Fruit fly (Drosophila melanogaster): ENCODE results near the gene CG12730.
A peak's percentile ranks its signal among the peaks of the same experiment; 100 is the strongest.

CG12730 gene

dm6 chrX:5515903-5516658 lies at the start of gene CG12730 (continued):
- peak; percentile 34; the same call in 1 of the 3 replicates for TF ChIP-seq CG14050 (GFP tag; IDR thresholded peaks at IDR 0.05)
- TF ChIP-seq CG30431 (GFP tag; optimal IDR thresholded peaks at IDR 0.05): no peak
- no peak for TF ChIP-seq CG11398 (GFP tag; optimal IDR thresholded peaks at IDR 0.05)
- peak; percentile 41; the same call in 1 of the 3 replicates for TF ChIP-seq ci (GFP tag; IDR thresholded peaks at IDR 0.05)
- no peak for TF ChIP-seq HHEX (GFP tag; optimal IDR thresholded peaks at IDR 0.05)
- no peak for TF ChIP-seq fu2 (GFP tag; optimal IDR thresholded peaks at IDR 0.05)
- TF ChIP-seq CG2116 (GFP tag; optimal IDR thresholded peaks at IDR 0.05): no peak
- no peak for TF ChIP-seq Gsc (GFP tag; IDR thresholded peaks at IDR 0.05)
- no peak for TF ChIP-seq CG13287 (GFP tag; IDR thresholded peaks at IDR 0.05; ENCODE audit: partially characterized antibody)
- TF ChIP-seq trem (tag; optimal IDR thresholded peaks at IDR 0.05): no peak
- TF ChIP-seq CkIIα-i1 (GFP tag; IDR thresholded peaks at IDR 0.05): no peak
- TF ChIP-seq Blimp-1 (GFP tag; optimal IDR thresholded peaks at IDR 0.05): no peak
- TF ChIP-seq slou (GFP tag; optimal IDR thresholded peaks at IDR 0.05): no peak
- TF ChIP-seq PHDP (tag; optimal IDR thresholded peaks at IDR 0.05): no peak
- no peak for TF ChIP-seq Hmx (GFP tag; optimal IDR thresholded peaks at IDR 0.05)
- no peak for TF ChIP-seq pan (optimal IDR thresholded peaks at IDR 0.05)
- peak in 1 of 2 experiments; percentile 59 for TF ChIP-seq pan (GFP tag; optimal IDR thresholded peaks at IDR 0.05 in 1 of 2, IDR thresholded peaks at IDR 0.05 in 1 of 2)
- no peak for TF ChIP-seq zen2 (GFP tag; IDR thresholded peaks at IDR 0.05; ENCODE audit: partially characterized antibody)
- TF ChIP-seq pum (GFP tag; optimal IDR thresholded peaks at IDR 0.05): peak; percentile 33
- TF ChIP-seq Rfx (GFP tag; IDR thresholded peaks at IDR 0.05): peak; percentile 63
- no peak for TF ChIP-seq NC2β (GFP tag; optimal IDR thresholded peaks at IDR 0.05)
- no peak for TF ChIP-seq CG12391 (tag; optimal IDR thresholded peaks at IDR 0.05)
- TF ChIP-seq CG43689 (GFP tag; IDR thresholded peaks at IDR 0.05): no peak
- TF ChIP-seq E2f1 (GFP tag; IDR thresholded peaks at IDR 0.05): peak; percentile 36
- peak; percentile 78 for TF ChIP-seq D19A (tag; optimal IDR thresholded peaks at IDR 0.05)
- TF ChIP-seq Dbx (GFP tag; IDR thresholded peaks at IDR 0.05): no peak
- peak; percentile 28; the same call in 1 of the 2 replicates for TF ChIP-seq ap (GFP tag; IDR thresholded peaks at IDR 0.05)
- no peak for TF ChIP-seq tup (GFP tag; optimal IDR thresholded peaks at IDR 0.05)
- TF ChIP-seq ftz-f1 (GFP tag; optimal IDR thresholded peaks at IDR 0.05): no peak
- TF ChIP-seq CG13894 (tag; optimal IDR thresholded peaks at IDR 0.05): no peak
- peak; percentile 36; the same call in 1 of the 2 replicates for TF ChIP-seq CG14014 (GFP tag; IDR thresholded peaks at IDR 0.05)
- no peak for TF ChIP-seq sima (GFP tag; optimal IDR thresholded peaks at IDR 0.05)
- TF ChIP-seq oc (tag; optimal IDR thresholded peaks at IDR 0.05): no peak
- no peak for TF ChIP-seq wor (GFP tag; IDR thresholded peaks at IDR 0.05)
- no peak for TF ChIP-seq maf-S (GFP tag; optimal IDR thresholded peaks at IDR 0.05)
- no peak for TF ChIP-seq CG18011 (GFP tag; optimal IDR thresholded peaks at IDR 0.05)
- no peak for TF ChIP-seq cad (GFP tag; optimal IDR thresholded peaks at IDR 0.05)
- 0 out of 2 replicates have a peak, but pooled peaks have one; percentile 27 for TF ChIP-seq Oaz (GFP tag; IDR thresholded peaks at IDR 0.05)
- peak; percentile 50 for TF ChIP-seq Med (GFP tag)
- TF ChIP-seq CG11696 (GFP tag; IDR thresholded peaks at IDR 0.05): no peak
- 0 out of 2 replicates have a peak, but pooled peaks have one; percentile 29 for TF ChIP-seq CG5953 (GFP tag; IDR thresholded peaks at IDR 0.05)
- TF ChIP-seq peb (GFP tag; IDR thresholded peaks at IDR 0.05): no peak
- no peak for TF ChIP-seq Nf-YA (GFP tag; IDR thresholded peaks at IDR 0.05)
- TF ChIP-seq CG18262 (tag; optimal IDR thresholded peaks at IDR 0.05): no peak
- no peak for TF ChIP-seq gt (GFP tag; IDR thresholded peaks at IDR 0.05)
- no peak for TF ChIP-seq klu (GFP tag; IDR thresholded peaks at IDR 0.05)
- no peak for TF ChIP-seq CG33557 (GFP tag; optimal IDR thresholded peaks at IDR 0.05)
- no peak for TF ChIP-seq hkb (optimal IDR thresholded peaks at IDR 0.05)
- peak; percentile 53 for TF ChIP-seq hkb (GFP tag; IDR thresholded peaks at IDR 0.05)
- peak; percentile 38; the same call in 1 of the 2 replicates for TF ChIP-seq ttk (GFP tag; IDR thresholded peaks at IDR 0.05)
- no peak for TF ChIP-seq Ravus (GFP tag; IDR thresholded peaks at IDR 0.05)
